Fruit fly (Drosophila melanogaster): ENCODE results near the gene mtm.

mtm gene

dm6 chr2L:6082936-6083627 lies 46.3 kb upstream of the mtm start (continued):
- TF ChIP-seq CG30403 (GFP tag; optimal IDR thresholded peaks at IDR 0.05) (no peak), CG13296 (GFP tag; optimal IDR thresholded peaks at IDR 0.05) (peak; percentile 53), abd-A (tag; optimal IDR thresholded peaks at IDR 0.05) (peak; percentile 66), CG13894 (tag; optimal IDR thresholded peaks at IDR 0.05) (peak; percentile 55), mirr (GFP tag; optimal IDR thresholded peaks at IDR 0.05) (peak; percentile 98), sim (GFP tag; IDR thresholded peaks at IDR 0.05) (no peak), CG18619 (GFP tag; optimal IDR thresholded peaks at IDR 0.05) (peak; percentile 26), tna (GFP tag; IDR thresholded peaks at IDR 0.05; ENCODE audit: partially characterized antibody) (no peak), zf30C (GFP tag; optimal IDR thresholded peaks at IDR 0.05) (no peak), salm (tag; optimal IDR thresholded peaks at IDR 0.05) (peak; percentile 11), CG14441 (GFP tag; IDR thresholded peaks at IDR 0.05) (no peak), sens (GFP tag) (peak; percentile 83), CHES-1-like (GFP tag; optimal IDR thresholded peaks at IDR 0.05) (peak; percentile 0), Tbp (GFP tag; optimal IDR thresholded peaks at IDR 0.05) (no peak), CG4282 (GFP tag; optimal IDR thresholded peaks at IDR 0.05) (no peak), Meics (GFP tag; optimal IDR thresholded peaks at IDR 0.05) (peak; percentile 46), pfk (GFP tag; optimal IDR thresholded peaks at IDR 0.05) (no peak), CG18262 (tag; optimal IDR thresholded peaks at IDR 0.05) (no peak), unpg (GFP tag; optimal IDR thresholded peaks at IDR 0.05) (peak; percentile 15), Taf1 (GFP tag; IDR thresholded peaks at IDR 0.05) (no peak), wek (GFP tag; optimal IDR thresholded peaks at IDR 0.05) (peak; percentile 50), CG4328 (GFP tag; optimal IDR thresholded peaks at IDR 0.05) (peak; percentile 52), unc-4 (GFP tag; IDR thresholded peaks at IDR 0.05; ENCODE audit: partially characterized antibody) (no peak), rib (GFP tag; IDR thresholded peaks at IDR 0.05) (no peak), CG8290 (GFP tag; optimal IDR thresholded peaks at IDR 0.05) (no peak), CG8290 (tag; optimal IDR thresholded peaks at IDR 0.05) (peak; percentile 5 to 61), Deaf1 (tag; optimal IDR thresholded peaks at IDR 0.05) (peak; percentile 99), Hey (tag; optimal IDR thresholded peaks at IDR 0.05) (peak; percentile 73), CG11456 (GFP tag; IDR thresholded peaks at IDR 0.05) (no peak), CG6254 (GFP tag; optimal IDR thresholded peaks at IDR 0.05) (no peak), CG12769 (tag; optimal IDR thresholded peaks at IDR 0.05) (peak; percentile 70), CG13287 (GFP tag; IDR thresholded peaks at IDR 0.05; ENCODE audit: partially characterized antibody) (0 out of 2 replicates have a peak, but pooled peaks have one; percentile 26), Drgx (GFP tag; IDR thresholded peaks at IDR 0.05) (no peak), CG17359 (tag; optimal IDR thresholded peaks at IDR 0.05) (no peak), NFAT (GFP tag; IDR thresholded peaks at IDR 0.05) (peak; percentile 14; the same call in 1 of the 2 replicates), Dbx (GFP tag; IDR thresholded peaks at IDR 0.05) (no peak; the same call in 2 of the 3 replicates), CG7839 (tag; optimal IDR thresholded peaks at IDR 0.05) (no peak), CG2116 (GFP tag; optimal IDR thresholded peaks at IDR 0.05) (peak; percentile 18), esg (GFP tag; conservative IDR thresholded peaks at IDR 0.05) (no peak), ci (GFP tag; IDR thresholded peaks at IDR 0.05) (peak; percentile 31; the same call in 1 of the 3 replicates), MESR4 (GFP tag; optimal IDR thresholded peaks at IDR 0.05) (no peak), CG10543 (GFP tag; optimal IDR thresholded peaks at IDR 0.05) (peak; percentile 95), exex (tag; optimal IDR thresholded peaks at IDR 0.05) (peak; percentile 88), Eip74EF (GFP tag; optimal IDR thresholded peaks at IDR 0.05) (peak in 1 of 2 experiments; percentile 88), slou (GFP tag; optimal IDR thresholded peaks at IDR 0.05) (no peak), CG6765 (GFP tag; optimal IDR thresholded peaks at IDR 0.05) (peak; percentile 5), caup (GFP tag; optimal IDR thresholded peaks at IDR 0.05; ENCODE audit: severe bottlenecking) (peak; percentile 55), sisA (GFP tag; IDR thresholded peaks at IDR 0.05) (no peak), HHEX (GFP tag; optimal IDR thresholded peaks at IDR 0.05) (peak; percentile 45)

All from whole organism, embryonic.